Worm (Caenorhabditis elegans) whole organism, L1 larva: Measurements from ENCODE around the gene Y54F10BM.20.
"Not testable (repeated sequence)": the region's sequence is repeated elsewhere in the genome, so short reads cannot be mapped to it uniquely, and the experiment has no call there.

Source experiments
- ces-1 ChIP-seq: fragments of 150-350 bp; optimal IDR thresholded peaks from 2 replicates; lab custom pipeline; 2014; ENCODE audit warnings: missing biosample characterization, missing genetic modification reagents, missing genetic modification characterization
- lsy-2 ChIP-seq, 2 experiments: fragments of 150-350 bp; optimal IDR thresholded peaks; 2 replicates each; lab custom pipeline; 2014; ENCODE audit warnings: missing biosample characterization in 2 of 2, missing genetic modification characterization in 2 of 2

ce11 chrIII:2271016-2271590 lies 37.0 kb upstream of the Y54F10BM.20 start:
- not testable (repeated sequence) for TF ChIP-seq lsy-2 (tag; optimal IDR thresholded peaks at IDR 0.05; lab: Kevin White, UChicago); ces-1 (GFP tag; lab: Kevin White, UChicago)
